Fruit fly (Drosophila melanogaster) whole organism, adult: Measurements from ENCODE around the gene CG18420.

Source experiments
- CG11617 ChIP-seq: fragments of 200-800 bp; sonication (Bioruptor generic); optimal IDR thresholded peaks from 2 replicates; lab custom pipeline; 2017; ENCODE audit warnings: mild to moderate bottlenecking, missing biosample characterization, missing genetic modification reagents, missing genetic modification characterization
- CG12768 ChIP-seq: fragments of 200-800 bp; sonication (Bioruptor generic); optimal IDR thresholded peaks from 2 replicates; lab custom pipeline; 2017; ENCODE audit warnings: missing biosample characterization, missing genetic modification characterization, mild to moderate bottlenecking, moderate library complexity, missing genetic modification reagents
- CG14711 ChIP-seq: fragments of 200-800 bp; sonication (Bioruptor generic); optimal IDR thresholded peaks from 2 replicates; lab custom pipeline; 2018; ENCODE audit warnings: missing biosample characterization, mild to moderate bottlenecking, missing genetic modification characterization, moderate library complexity
- CG1620 ChIP-seq: fragments of 200-800 bp; sonication (Bioruptor generic); optimal IDR thresholded peaks from 2 replicates; lab custom pipeline; 2016; ENCODE audit warnings: missing biosample characterization, missing genetic modification characterization
- CG33017 ChIP-seq: fragments of 200-800 bp; sonication (Bioruptor generic); optimal IDR thresholded peaks from 2 replicates; lab custom pipeline; 2018; ENCODE audit warnings: missing biosample characterization, mild to moderate bottlenecking, missing genetic modification characterization, moderate library complexity
- CG5204 ChIP-seq: fragments of 200-800 bp; sonication (Bioruptor generic); optimal IDR thresholded peaks from 2 replicates; lab custom pipeline; 2016; ENCODE audit warnings: missing biosample characterization, missing genetic modification characterization
- CG7045 ChIP-seq: fragments of 200-800 bp; sonication (Bioruptor generic); optimal IDR thresholded peaks from 2 replicates; lab custom pipeline; 2017; ENCODE audit warnings: missing biosample characterization, mild to moderate bottlenecking, missing genetic modification characterization
- CG7101 ChIP-seq: fragments of 200-800 bp; sonication (Bioruptor generic); optimal IDR thresholded peaks from 2 replicates; lab custom pipeline; 2018; ENCODE audit warnings: missing biosample characterization, mild to moderate bottlenecking, missing genetic modification characterization, moderate library complexity
- Clk ChIP-seq: fragments of 200-800 bp; sonication (Bioruptor generic); optimal IDR thresholded peaks from 2 replicates; lab custom pipeline; 2017; ENCODE audit warnings: missing biosample characterization, missing genetic modification characterization
- Crg-1 ChIP-seq: fragments of 200-800 bp; sonication (Bioruptor generic); optimal IDR thresholded peaks from 2 replicates; lab custom pipeline; 2016; ENCODE audit warnings: missing biosample characterization, missing genetic modification characterization
- Hr96 ChIP-seq: fragments of 200-800 bp; sonication (Bioruptor generic); optimal IDR thresholded peaks from 2 replicates; lab custom pipeline; 2016; ENCODE audit warnings: missing biosample characterization, missing genetic modification characterization
- Mnt ChIP-seq: fragments of 200-800 bp; sonication (Bioruptor generic); optimal IDR thresholded peaks from 2 replicates; lab custom pipeline; 2016; ENCODE audit warnings: missing biosample characterization, mild to moderate bottlenecking, missing genetic modification characterization
- bab1 ChIP-seq: fragments of 200-800 bp; sonication (Bioruptor generic); optimal IDR thresholded peaks from 3 replicates; lab custom pipeline; 2019; ENCODE audit warnings: missing biosample characterization, mild to moderate bottlenecking, missing genetic modification characterization, moderate library complexity
- cic ChIP-seq: fragments of 200-800 bp; sonication (Bioruptor generic); optimal IDR thresholded peaks from 2 replicates; lab custom pipeline; 2017; ENCODE audit warnings: missing biosample characterization, mild to moderate bottlenecking, missing genetic modification characterization, moderate library complexity
- cnc ChIP-seq, 2 experiments: fragments of >200 bp; optimal IDR thresholded peaks; 2 replicates each; lab custom pipeline; 2017
- kay ChIP-seq: fragments of 200-800 bp; sonication (Bioruptor generic); peaks from one replicate; lab custom pipeline; 2016; ENCODE audit warnings: missing biosample characterization, missing genetic modification characterization, borderline replicate concordance
- ovo ChIP-seq: fragments of 200-800 bp; sonication (Bioruptor generic); optimal IDR thresholded peaks from 2 replicates; lab custom pipeline; 2016; ENCODE audit warnings: missing biosample characterization, missing genetic modification characterization
- pad ChIP-seq: fragments of 200-800 bp; sonication (Bioruptor generic); optimal IDR thresholded peaks from 3 replicates; lab custom pipeline; 2017; ENCODE audit warnings: missing biosample characterization, missing genetic modification characterization, mild to moderate bottlenecking, moderate library complexity, missing genetic modification reagents
- tj ChIP-seq: fragments of 200-800 bp; sonication (Bioruptor generic); optimal IDR thresholded peaks from 3 replicates; lab custom pipeline; 2017; ENCODE audit warnings: missing biosample characterization, mild to moderate bottlenecking, missing genetic modification characterization, moderate library complexity
- toe ChIP-seq: fragments of 200-800 bp; sonication (Bioruptor generic); optimal IDR thresholded peaks from 2 replicates; lab custom pipeline; 2016; ENCODE audit warnings: missing biosample characterization, missing genetic modification characterization

CG18420 gene

DNA sequence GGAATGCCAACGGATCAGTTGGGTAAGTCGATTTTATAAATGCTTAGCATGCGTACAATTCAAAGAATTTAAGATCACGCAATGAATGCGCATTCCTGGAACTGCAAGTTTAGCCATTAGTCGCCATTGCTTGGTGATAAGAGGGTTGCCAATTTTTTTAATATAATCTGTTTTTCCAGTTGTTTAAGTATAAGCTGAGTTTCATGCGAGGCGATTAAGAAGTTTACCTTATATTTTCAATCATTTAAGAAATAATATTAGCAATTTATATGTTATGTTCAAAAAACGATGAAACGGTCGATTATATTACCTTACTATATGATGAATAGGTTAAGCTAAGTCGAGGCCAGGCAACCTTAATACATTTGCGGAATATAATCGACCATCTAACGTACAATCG, at the start of gene CG18420:
TSS of gene CG18420 (minus strand) at position 101 of the 400 bp plus-strand sequence.
- TF ChIP-seq Hr96, result no peak
- no peak for TF ChIP-seq Clk (GFP tag; lab: Kevin White, UChicago)
- TF ChIP-seq Crg-1 (GFP tag; lab: Kevin White, UChicago), result no peak
- no peak for TF ChIP-seq bab1 (GFP tag; lab: Kevin White, UChicago)
- TF ChIP-seq Mnt (GFP tag; lab: Kevin White, UChicago), result no peak
- no peak for TF ChIP-seq kay (GFP tag; lab: Kevin White, UChicago)
- no peak for TF ChIP-seq cnc (optimal IDR thresholded peaks at IDR 0.05; lab: Kevin White, UChicago)
- no peak for TF ChIP-seq CG1620 (GFP tag; lab: Kevin White, UChicago)
- TF ChIP-seq pad (GFP tag; lab: Kevin White, UChicago), result no peak
- no peak for TF ChIP-seq ovo (GFP tag; lab: Kevin White, UChicago)
- no peak for TF ChIP-seq CG5204 (GFP tag; lab: Kevin White, UChicago)
- TF ChIP-seq CG7045 (GFP tag; lab: Kevin White, UChicago), result no peak
- TF ChIP-seq CG7101 (tag; lab: Kevin White, UChicago), result no peak
- TF ChIP-seq toe (GFP tag; lab: Kevin White, UChicago), result no peak
- no peak for TF ChIP-seq CG14711 (tag; lab: Kevin White, UChicago)
- TF ChIP-seq CG33017 (tag; lab: Kevin White, UChicago), result no peak
- no peak for TF ChIP-seq tj (GFP tag; lab: Kevin White, UChicago)

DNA sequence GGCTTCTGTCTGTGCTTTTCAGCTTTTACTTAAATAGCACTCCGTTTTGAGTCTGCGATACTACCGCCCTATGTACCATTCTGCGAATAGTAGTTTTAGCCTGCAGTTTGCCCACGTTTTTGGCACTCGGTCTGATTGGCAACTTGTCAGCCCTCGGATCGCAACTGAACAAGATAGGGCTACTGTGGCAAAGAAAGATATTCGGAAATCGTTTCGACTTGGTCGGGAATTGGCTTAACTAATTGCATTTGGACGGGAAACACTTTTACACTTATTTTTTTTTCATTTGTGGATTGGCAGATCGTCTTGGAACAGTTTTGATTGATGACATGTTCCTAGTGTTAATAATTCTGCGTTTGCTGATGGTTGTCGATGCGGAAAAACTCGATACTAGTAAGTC, 45.6 kb upstream of the CG18420 start, which contains the start of gene CG42682:
TSS of gene CG42682 (plus strand) at position 301 of the 400 bp plus-strand sequence.
- TF ChIP-seq Hr96, result no peak
- no peak for TF ChIP-seq Clk (GFP tag; lab: Kevin White, UChicago)
- TF ChIP-seq Mnt (GFP tag; lab: Kevin White, UChicago), result no peak
- TF ChIP-seq CG12768 (GFP tag; lab: Kevin White, UChicago), result no peak
- TF ChIP-seq CG5204 (GFP tag; lab: Kevin White, UChicago), result no peak

DNA sequence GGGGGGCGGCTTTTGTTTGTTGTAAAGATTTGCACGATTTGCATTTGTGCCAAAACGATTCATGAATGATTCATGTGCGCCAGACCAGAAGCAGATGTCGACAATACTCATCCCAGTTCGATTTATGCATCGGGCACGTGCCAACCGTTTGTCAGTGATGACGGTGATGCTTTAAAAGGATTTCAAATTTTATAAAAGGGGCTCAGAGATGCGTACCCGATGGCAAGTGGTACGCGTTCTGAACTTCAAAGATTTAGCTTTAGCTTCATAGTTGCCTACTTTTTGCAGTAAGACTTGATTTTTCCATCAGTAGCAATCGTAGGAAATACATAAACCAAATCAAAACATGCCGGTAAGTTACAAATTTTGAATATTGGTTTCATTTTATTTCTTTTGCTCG, 14.0 kb upstream of the CG18420 start, which contains the start of gene CG33309:
TSS of gene CG33309 (plus strand) at position 301 of the 400 bp plus-strand sequence.
- TF ChIP-seq ovo (GFP tag; lab: Kevin White, UChicago) (no peak), CG7045 (GFP tag; lab: Kevin White, UChicago) (no peak), CG33017 (tag; lab: Kevin White, UChicago) (no peak), CG5204 (GFP tag; lab: Kevin White, UChicago) (no peak), toe (GFP tag; lab: Kevin White, UChicago) (no peak), Crg-1 (GFP tag; lab: Kevin White, UChicago) (no peak), CG7101 (tag; lab: Kevin White, UChicago) (no peak), bab1 (GFP tag; lab: Kevin White, UChicago) (no peak), Clk (GFP tag; lab: Kevin White, UChicago) (no peak), CG12768 (GFP tag; lab: Kevin White, UChicago) (no peak), kay (GFP tag; lab: Kevin White, UChicago) (no peak), CG1620 (GFP tag; lab: Kevin White, UChicago) (no peak), cnc (optimal IDR thresholded peaks at IDR 0.05; lab: Kevin White, UChicago) (no peak), Mnt (GFP tag; lab: Kevin White, UChicago) (no peak), CG14711 (tag; lab: Kevin White, UChicago) (no peak), pad (GFP tag; lab: Kevin White, UChicago) (no peak), CG11617 (no peak)

DNA sequence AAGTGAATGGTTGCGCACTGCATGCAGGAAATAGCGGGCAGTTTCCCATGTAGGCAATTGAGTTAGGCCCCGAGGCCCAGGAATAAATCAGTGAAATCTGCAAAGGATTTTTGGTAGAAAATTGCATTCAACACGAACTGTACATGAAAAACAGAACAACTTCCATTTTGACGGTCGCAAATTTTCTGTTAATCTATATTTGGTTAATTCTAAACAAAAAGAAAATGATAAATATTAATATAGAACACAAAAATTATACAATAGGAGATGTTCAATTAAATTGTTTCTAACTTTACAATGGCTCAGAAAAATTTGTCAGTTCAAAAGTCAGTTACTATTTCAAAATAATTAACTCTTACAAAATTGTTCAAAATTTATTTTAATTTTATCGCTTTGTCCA, 5.6 kb upstream of the CG18420 start, which contains the start of gene CG33308:
TSS of gene CG33308 (plus strand) at position 301 of the 400 bp plus-strand sequence.
- no peak for TF ChIP-seq cnc (optimal IDR thresholded peaks at IDR 0.05; lab: Kevin White, UChicago)
- no peak for TF ChIP-seq pad (GFP tag; lab: Kevin White, UChicago)
- TF ChIP-seq CG5204 (GFP tag; lab: Kevin White, UChicago), result no peak
- TF ChIP-seq ovo (GFP tag; lab: Kevin White, UChicago), result no peak
- no peak for TF ChIP-seq toe (GFP tag; lab: Kevin White, UChicago)
- TF ChIP-seq kay (GFP tag; lab: Kevin White, UChicago), result no peak
- TF ChIP-seq CG7045 (GFP tag; lab: Kevin White, UChicago), result no peak
- TF ChIP-seq CG1620 (GFP tag; lab: Kevin White, UChicago), result no peak
- no peak for TF ChIP-seq Hr96
- TF ChIP-seq CG14711 (tag; lab: Kevin White, UChicago), result no peak
- no peak for TF ChIP-seq cic (GFP tag; lab: Kevin White, UChicago)
- no peak for TF ChIP-seq Crg-1 (GFP tag; lab: Kevin White, UChicago)
- no peak for TF ChIP-seq tj (GFP tag; lab: Kevin White, UChicago)
- TF ChIP-seq bab1 (GFP tag; lab: Kevin White, UChicago), result no peak

DNA sequence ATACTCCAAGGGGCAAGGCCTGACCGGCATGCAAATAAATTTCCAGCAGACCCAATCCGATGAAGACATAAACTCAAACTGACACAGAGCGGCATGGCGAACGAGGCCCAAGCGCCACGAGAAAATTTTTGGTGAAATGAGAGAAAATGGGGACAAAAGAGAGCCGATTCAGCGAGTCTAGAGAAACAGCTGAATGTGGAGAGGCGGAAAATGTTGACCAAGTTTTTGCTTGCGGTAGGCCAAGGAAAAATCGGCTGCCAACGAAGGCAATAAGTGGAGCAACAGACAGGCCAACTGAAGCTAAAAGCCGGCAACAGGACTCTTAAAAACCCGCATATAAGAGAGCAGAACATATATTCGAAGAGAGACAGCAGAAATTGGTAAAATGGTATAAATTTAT, 1.1 kb upstream of the CG18420 start:
- no peak for TF ChIP-seq CG11617
- TF ChIP-seq Hr96, result no peak
- no peak for TF ChIP-seq kay (GFP tag; lab: Kevin White, UChicago)
- TF ChIP-seq cic (GFP tag; lab: Kevin White, UChicago), result no peak
- TF ChIP-seq cnc (optimal IDR thresholded peaks at IDR 0.05; lab: Kevin White, UChicago), result no peak
- TF ChIP-seq ovo (GFP tag; lab: Kevin White, UChicago), result no peak
- no peak for TF ChIP-seq CG7045 (GFP tag; lab: Kevin White, UChicago)
- no peak for TF ChIP-seq Mnt (GFP tag; lab: Kevin White, UChicago)
- no peak for TF ChIP-seq tj (GFP tag; lab: Kevin White, UChicago)
- no peak for TF ChIP-seq pad (GFP tag; lab: Kevin White, UChicago)
- TF ChIP-seq Clk (GFP tag; lab: Kevin White, UChicago), result no peak
- no peak for TF ChIP-seq CG1620 (GFP tag; lab: Kevin White, UChicago)
- no peak for TF ChIP-seq CG14711 (tag; lab: Kevin White, UChicago)
- TF ChIP-seq CG5204 (GFP tag; lab: Kevin White, UChicago), result no peak
- TF ChIP-seq CG33017 (tag; lab: Kevin White, UChicago), result no peak
- no peak for TF ChIP-seq toe (GFP tag; lab: Kevin White, UChicago)
- TF ChIP-seq CG12768 (GFP tag; lab: Kevin White, UChicago), result no peak
- no peak for TF ChIP-seq bab1 (GFP tag; lab: Kevin White, UChicago)
